Worm (Caenorhabditis elegans) whole organism, early embryonic: ENCODE measurements around the gene T25B2.1.

ENCODE experiments used
- B0310.2 ChIP-seq: sonication (generic microtip); optimal IDR thresholded peaks from 2 replicates; lab custom pipeline; 2016; ENCODE audit warnings: mild to moderate bottlenecking, missing genetic modification characterization, missing compliant biosample characterization
- F13C5.2 ChIP-seq: sonication (generic microtip); optimal IDR thresholded peaks from 2 replicates; lab custom pipeline; 2017; ENCODE audit warnings: mild to moderate bottlenecking, missing genetic modification characterization, inconsistent platforms, missing compliant biosample characterization
- aly-1 ChIP-seq: sonication (generic microtip); optimal IDR thresholded peaks from 2 replicates; lab custom pipeline; 2016; ENCODE audit warnings: missing genetic modification characterization, missing compliant biosample characterization
- ama-1 ChIP-seq: fragments of 150-350 bp; optimal IDR thresholded peaks from 2 replicates; lab custom pipeline; 2014
- ceh-13 ChIP-seq: fragments of 200-800 bp; sonication (Bioruptor generic); optimal IDR thresholded peaks from 2 replicates; lab custom pipeline; 2018; ENCODE audit warnings: mild to moderate bottlenecking, missing genetic modification characterization, missing compliant biosample characterization
- ceh-36 ChIP-seq: sonication (generic microtip); optimal IDR thresholded peaks from 2 replicates; lab custom pipeline; 2016; ENCODE audit warnings: missing genetic modification characterization, inconsistent platforms, missing compliant biosample characterization
- ets-7 ChIP-seq: sonication (generic microtip); optimal IDR thresholded peaks from 2 replicates; lab custom pipeline; 2016; ENCODE audit warnings: missing genotype, missing genetic modification characterization, missing compliant biosample characterization
- flt-1 ChIP-seq: fragments of 200-800 bp; sonication (Bioruptor generic); IDR thresholded peaks from 2 replicates; pipeline ENCODE4 v1.3.6; 2022; ENCODE audit warnings: missing genetic modification characterization, missing compliant biosample characterization
- hmbx-1 ChIP-seq: sonication (generic microtip); optimal IDR thresholded peaks from 2 replicates; lab custom pipeline; 2016; ENCODE audit warnings: mild to moderate bottlenecking, missing genetic modification characterization, missing compliant biosample characterization
- hmg-4 ChIP-seq: fragments of 200-800 bp; sonication (Bioruptor generic); optimal IDR thresholded peaks from 2 replicates; lab custom pipeline; 2018; ENCODE audit warnings: mild to moderate bottlenecking, missing genetic modification characterization, missing compliant biosample characterization
- hnd-1 ChIP-seq: sonication (generic microtip); optimal IDR thresholded peaks from 2 replicates; lab custom pipeline; 2016; ENCODE audit warnings: missing genetic modification characterization, missing compliant biosample characterization
- pes-1 ChIP-seq: fragments of 200-800 bp; sonication (Bioruptor generic); IDR thresholded peaks from 2 replicates; pipeline ENCODE4 v1.3.6; 2022; ENCODE audit warnings: missing genetic modification reagents, missing genetic modification characterization, missing compliant biosample characterization
- scrt-1 ChIP-seq: fragments of 200-800 bp; sonication (Bioruptor generic); IDR thresholded peaks from 2 replicates; pipeline ENCODE4 v1.3.6; 2022; ENCODE audit warnings: missing genetic modification characterization, missing compliant biosample characterization
- sea-1 ChIP-seq: fragments of 200-800 bp; sonication (Bioruptor generic); conservative IDR thresholded peaks from 2 replicates; pipeline ENCODE4 v1.3.6; 2022; ENCODE audit warnings: missing genetic modification characterization, missing compliant biosample characterization
- tbx-11 ChIP-seq: fragments of 200-800 bp; sonication (Bioruptor generic); IDR thresholded peaks from 2 replicates; pipeline ENCODE4 v1.3.6; 2022; ENCODE audit warnings: missing genetic modification characterization, missing compliant biosample characterization
- tbx-37 ChIP-seq: fragments of 200-800 bp; sonication (Bioruptor generic); conservative IDR thresholded peaks from 2 replicates; pipeline ENCODE4 v1.3.6; 2022; ENCODE audit warnings: missing genetic modification reagents, missing genetic modification characterization, missing compliant biosample characterization
- tra-4 ChIP-seq: sonication (generic microtip); optimal IDR thresholded peaks from 2 replicates; lab custom pipeline; 2017; ENCODE audit warnings: missing genetic modification characterization, missing compliant biosample characterization

Gene T25B2.1

DNA sequence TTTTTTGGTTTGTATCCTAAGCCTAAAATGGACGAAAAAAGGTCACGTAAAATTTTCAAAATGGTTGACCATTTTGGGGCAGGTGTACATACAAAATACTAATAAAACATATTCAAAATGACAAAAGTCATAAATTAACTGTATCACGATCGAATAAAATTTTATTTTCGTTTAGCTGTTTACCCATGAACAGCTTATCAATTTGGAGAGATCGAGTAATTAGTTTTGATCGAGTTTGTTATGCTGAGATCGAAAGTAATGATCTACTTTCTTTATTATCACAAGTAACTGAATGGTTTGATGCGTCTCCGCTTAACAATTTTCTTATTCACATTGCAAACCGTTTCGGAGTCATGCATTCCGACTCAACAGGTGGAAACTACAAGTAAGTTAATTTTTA is 14.1 kb downstream of the T25B2.1 start, which contains the start of gene T13C5.10:
T13C5.10 (plus strand) TSS at position 301 of the 400 bp plus-strand sequence.
- no peak for TF ChIP-seq flt-1 (GFP tag; lab: Robert Waterston, UW)
- TF ChIP-seq ets-7 (tag; lab: Kevin White, UChicago) = no peak
- TF ChIP-seq tra-4 (tag; lab: Kevin White, UChicago) = no peak
- no peak for TF ChIP-seq F13C5.2 (tag; lab: Kevin White, UChicago)
- no peak for TF ChIP-seq hmg-4 (GFP tag; lab: Kevin White, UChicago)
- no peak for TF ChIP-seq aly-1 (tag; lab: Kevin White, UChicago)
- TF ChIP-seq ceh-13 = no peak
- TF ChIP-seq tbx-11 = no peak
- no peak for TF ChIP-seq scrt-1 (GFP tag; lab: Robert Waterston, UW)
- no peak for TF ChIP-seq ama-1 (lab: Kevin White, UChicago)
- no peak for TF ChIP-seq hmbx-1 (tag; lab: Kevin White, UChicago)
- TF ChIP-seq tbx-37 (GFP tag; lab: Robert Waterston, UW) = no peak
- no peak for TF ChIP-seq pes-1 (GFP tag; lab: Robert Waterston, UW)
- TF ChIP-seq sea-1 = no peak
- TF ChIP-seq ceh-36 (tag; lab: Kevin White, UChicago) = no peak
- TF ChIP-seq B0310.2 (tag; lab: Kevin White, UChicago) = no peak
- no peak for TF ChIP-seq hnd-1 (tag; lab: Kevin White, UChicago)

ce11 chrX:6189955-6190354 is 16.2 kb downstream of the T25B2.1 start, which contains the start of gene T13C5.9:
Gene T13C5.9, plus strand, starts transcription at chrX:6190255.
- no peak for TF ChIP-seq hmbx-1 (tag; lab: Kevin White, UChicago)

DNA sequence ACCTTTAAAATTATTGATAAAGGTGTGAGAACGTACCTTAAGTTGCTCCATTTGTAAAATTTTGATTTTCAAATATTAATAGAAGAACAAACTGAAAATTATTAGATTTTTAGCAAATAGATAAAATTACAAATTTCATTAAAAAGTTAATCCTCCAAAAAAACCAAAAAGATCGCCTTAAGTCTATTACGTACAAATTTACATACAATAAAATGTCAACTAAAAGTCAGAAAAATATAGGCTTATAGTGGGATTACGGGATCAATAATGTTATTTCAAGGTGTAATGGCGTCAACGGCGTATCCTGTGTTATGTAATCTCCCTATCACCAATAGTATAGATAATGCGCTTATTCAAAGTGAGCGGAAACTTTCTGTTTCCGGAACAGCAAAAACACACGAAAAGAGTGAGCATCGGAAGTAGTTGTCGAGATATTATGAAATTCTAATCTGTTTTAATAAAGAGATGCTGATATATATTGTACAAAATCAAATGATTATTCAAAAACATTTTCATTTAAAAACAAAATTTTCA is 20.5 kb downstream of the T25B2.1 start, which contains the start of gene ceh-54:
ceh-54 (minus strand) TSS at position 51 of the 534 bp plus-strand sequence.
- TF ChIP-seq ceh-13 = no peak
- no peak for TF ChIP-seq hmbx-1 (tag; lab: Kevin White, UChicago)
- TF ChIP-seq ets-7 (tag; lab: Kevin White, UChicago) = no peak
- TF ChIP-seq ama-1 (lab: Kevin White, UChicago) = no peak
- TF ChIP-seq hmg-4 (GFP tag; lab: Kevin White, UChicago) = no peak
- TF ChIP-seq B0310.2 (tag; lab: Kevin White, UChicago) = no peak
- TF ChIP-seq ceh-36 (tag; lab: Kevin White, UChicago) = no peak

ce11 chrX:6196627-6197026 is 22.9 kb downstream of the T25B2.1 start, which contains the start of gene daf-9:
Gene daf-9, plus strand, starts transcription at chrX:6196927.
- TF ChIP-seq F13C5.2 (tag; lab: Kevin White, UChicago) (no peak), sea-1 (no peak), tbx-11 (no peak), hnd-1 (tag; lab: Kevin White, UChicago) (no peak), scrt-1 (GFP tag; lab: Robert Waterston, UW) (no peak), B0310.2 (tag; lab: Kevin White, UChicago) (no peak), ceh-13 (no peak), tra-4 (tag; lab: Kevin White, UChicago) (no peak), ceh-36 (tag; lab: Kevin White, UChicago) (no peak), aly-1 (tag; lab: Kevin White, UChicago) (no peak)

DNA sequence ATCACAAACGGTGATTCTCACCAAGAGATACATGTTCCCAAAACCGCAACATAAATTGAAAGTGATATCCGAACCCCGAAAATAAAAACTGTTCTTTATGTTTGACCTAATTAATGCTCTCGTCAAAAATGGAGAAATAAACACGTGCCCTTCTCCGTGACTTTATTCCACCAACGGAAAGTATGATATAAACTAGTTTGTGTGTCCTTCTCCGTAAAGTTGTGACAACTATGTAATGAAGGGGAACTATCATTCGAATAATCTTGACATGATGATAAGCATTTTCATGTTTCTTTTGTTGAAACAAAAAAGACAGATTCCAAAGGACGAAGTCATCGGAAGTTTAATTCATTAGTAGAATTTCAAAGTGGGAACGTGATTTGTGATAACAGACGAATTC is 27.8 kb downstream of the T25B2.1 start:
- TF ChIP-seq hmbx-1 (tag; lab: Kevin White, UChicago) (no peak), sea-1 (no peak), ceh-13 (no peak), ceh-36 (tag; lab: Kevin White, UChicago) (no peak), ets-7 (tag; lab: Kevin White, UChicago) (no peak), B0310.2 (tag; lab: Kevin White, UChicago) (no peak), pes-1 (GFP tag; lab: Robert Waterston, UW) (no peak), tbx-11 (no peak), hmg-4 (GFP tag; lab: Kevin White, UChicago) (no peak), scrt-1 (GFP tag; lab: Robert Waterston, UW) (no peak), tbx-37 (GFP tag; lab: Robert Waterston, UW) (no peak), ama-1 (lab: Kevin White, UChicago) (no peak), flt-1 (GFP tag; lab: Robert Waterston, UW) (no peak), aly-1 (tag; lab: Kevin White, UChicago) (no peak), F13C5.2 (tag; lab: Kevin White, UChicago) (no peak), hnd-1 (tag; lab: Kevin White, UChicago) (no peak)

DNA sequence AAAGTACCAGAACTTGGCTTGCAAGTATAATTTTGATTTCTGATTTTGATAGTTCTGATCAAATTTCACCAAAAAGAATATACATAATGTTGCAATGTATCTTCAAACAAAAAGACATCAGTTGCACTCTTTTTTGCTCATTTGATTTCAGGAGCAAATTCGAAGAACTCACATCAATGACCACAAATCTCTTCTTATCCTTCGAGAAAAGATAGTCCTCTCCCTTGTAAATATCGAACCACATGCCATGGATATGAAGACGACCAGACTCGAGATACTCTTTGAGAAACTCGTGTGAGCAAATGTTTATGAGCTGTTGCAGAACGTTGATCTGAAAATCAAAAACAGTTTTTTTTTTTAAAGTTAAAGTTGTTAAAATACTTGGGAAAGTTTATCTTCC is 29.1 kb downstream of the T25B2.1 start:
- no peak for TF ChIP-seq B0310.2 (tag; lab: Kevin White, UChicago)
- TF ChIP-seq hnd-1 (tag; lab: Kevin White, UChicago) = no peak
- no peak for TF ChIP-seq ceh-36 (tag; lab: Kevin White, UChicago)
- no peak for TF ChIP-seq tra-4 (tag; lab: Kevin White, UChicago)

ce11 chrX:6203315-6203714 is 29.6 kb downstream of the T25B2.1 start:
- TF ChIP-seq tbx-37 (GFP tag; lab: Robert Waterston, UW) = no peak
- no peak for TF ChIP-seq pes-1 (GFP tag; lab: Robert Waterston, UW)
- no peak for TF ChIP-seq flt-1 (GFP tag; lab: Robert Waterston, UW)
- no peak for TF ChIP-seq hmg-4 (GFP tag; lab: Kevin White, UChicago)
- no peak for TF ChIP-seq B0310.2 (tag; lab: Kevin White, UChicago)
- TF ChIP-seq F13C5.2 (tag; lab: Kevin White, UChicago) = no peak
- no peak for TF ChIP-seq tra-4 (tag; lab: Kevin White, UChicago)
- TF ChIP-seq hnd-1 (tag; lab: Kevin White, UChicago) = no peak
- TF ChIP-seq ama-1 (lab: Kevin White, UChicago) = no peak
- TF ChIP-seq tbx-11 = no peak
- no peak for TF ChIP-seq ceh-13
- no peak for TF ChIP-seq hmbx-1 (tag; lab: Kevin White, UChicago)
- TF ChIP-seq aly-1 (tag; lab: Kevin White, UChicago) = no peak
- no peak for TF ChIP-seq ceh-36 (tag; lab: Kevin White, UChicago)
- no peak for TF ChIP-seq scrt-1 (GFP tag; lab: Robert Waterston, UW)
